Worm (Caenorhabditis elegans): ENCODE results near the gene clc-3.

The clc-3 gene

ce11 chrX:3362378-3362777 lies 12.2 kb downstream of the clc-3 start, which contains the start of gene dhs-26:
Gene dhs-26, minus strand, starts transcription at chrX:3362493.
- TF ChIP-seq klf-2 (GFP tag; conservative IDR thresholded peaks at IDR 0.05) (no peak), ref-1 (GFP tag; conservative IDR thresholded peaks at IDR 0.05) (no peak), T22C8.4 (GFP tag; IDR thresholded peaks at IDR 0.05) (no peak), ztf-29 (GFP tag; IDR thresholded peaks at IDR 0.05) (no peak), ztf-23 (GFP tag; IDR thresholded peaks at IDR 0.05) (no peak), tab-1 (GFP tag; IDR thresholded peaks at IDR 0.05) (no peak), cog-1 (tag; optimal IDR thresholded peaks at IDR 0.05) (no peak), flt-1 (GFP tag; IDR thresholded peaks at IDR 0.05) (no peak), med-1 (GFP tag; optimal IDR thresholded peaks at IDR 0.05; ENCODE audit: insufficient read depth) (no peak)

DNA sequence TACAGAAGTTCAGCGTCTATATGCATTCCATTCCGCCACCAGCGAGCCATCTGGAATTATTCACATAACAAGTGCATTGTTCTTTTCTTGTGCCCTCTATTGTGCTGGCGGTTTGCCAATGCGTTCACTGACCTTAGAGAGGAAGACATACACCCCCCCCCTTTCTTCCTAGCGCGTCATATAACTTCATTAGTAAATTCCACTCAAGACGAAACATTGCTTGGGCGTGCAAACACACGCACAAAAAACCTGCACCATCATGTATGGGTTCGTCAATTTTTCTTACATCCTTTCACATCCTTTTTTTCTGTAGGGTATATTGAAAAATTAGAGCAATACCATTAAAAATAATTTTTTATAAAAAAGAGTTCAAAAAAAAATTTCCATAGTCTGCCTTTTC lies 23.0 kb downstream of the clc-3 start, which contains the start of gene ZK816.1:
TSS of gene ZK816.1 (plus strand) at position 187 of the 400 bp plus-strand sequence.
- TF ChIP-seq T22C8.4 (GFP tag; IDR thresholded peaks at IDR 0.05) (no peak), flt-1 (GFP tag; IDR thresholded peaks at IDR 0.05) (no peak), ztf-23 (GFP tag; IDR thresholded peaks at IDR 0.05) (no peak), ztf-29 (GFP tag; IDR thresholded peaks at IDR 0.05) (no peak), cog-1 (tag; optimal IDR thresholded peaks at IDR 0.05) (no peak), klf-2 (GFP tag; conservative IDR thresholded peaks at IDR 0.05) (no peak), ref-1 (GFP tag; conservative IDR thresholded peaks at IDR 0.05) (no peak), med-1 (GFP tag; optimal IDR thresholded peaks at IDR 0.05; ENCODE audit: insufficient read depth) (no peak), tab-1 (GFP tag; IDR thresholded peaks at IDR 0.05) (no peak)

DNA sequence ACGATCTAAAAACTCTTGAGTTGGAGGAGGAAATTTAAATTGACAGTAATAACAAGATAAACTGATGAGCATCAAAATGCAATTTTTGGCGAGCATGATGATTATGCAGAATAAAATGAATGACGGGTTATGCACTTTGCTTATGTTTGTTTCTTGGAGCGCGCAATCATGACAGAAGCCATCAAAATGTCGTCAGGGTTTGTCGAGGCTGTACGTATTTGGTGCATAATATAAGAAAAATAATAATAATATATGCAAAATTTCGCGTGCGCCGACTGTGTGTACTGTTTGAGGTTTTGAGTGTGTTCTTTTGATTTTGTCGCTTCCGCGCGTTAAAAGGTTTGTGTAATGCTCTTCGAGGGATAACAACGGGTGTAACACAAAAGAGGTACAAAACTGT lies 24.2 kb downstream of the clc-3 start, which contains the start of gene nspg-4:
TSS of gene nspg-4 (minus strand) at position 101 of the 400 bp plus-strand sequence.
- TF ChIP-seq cog-1 (tag; optimal IDR thresholded peaks at IDR 0.05) (no peak), klf-2 (GFP tag; conservative IDR thresholded peaks at IDR 0.05) (no peak), T22C8.4 (GFP tag; IDR thresholded peaks at IDR 0.05) (no peak), flt-1 (GFP tag; IDR thresholded peaks at IDR 0.05) (no peak), tab-1 (GFP tag; IDR thresholded peaks at IDR 0.05) (no peak), ztf-29 (GFP tag; IDR thresholded peaks at IDR 0.05) (no peak), ztf-23 (GFP tag; IDR thresholded peaks at IDR 0.05) (no peak), med-1 (GFP tag; optimal IDR thresholded peaks at IDR 0.05; ENCODE audit: insufficient read depth) (no peak), ref-1 (GFP tag; conservative IDR thresholded peaks at IDR 0.05) (no peak)

- TF ChIP-seq klf-2 (GFP tag; conservative IDR thresholded peaks at IDR 0.05) (0 out of 2 replicates have a peak, but pooled peaks have one; percentile 43), tab-1 (GFP tag; IDR thresholded peaks at IDR 0.05) (peak; percentile 91), cog-1 (tag; optimal IDR thresholded peaks at IDR 0.05) (peak; percentile 20), flt-1 (GFP tag; IDR thresholded peaks at IDR 0.05) (peak; percentile 93), med-1 (GFP tag; optimal IDR thresholded peaks at IDR 0.05; ENCODE audit: insufficient read depth) (peak; percentile 9), T22C8.4 (GFP tag; IDR thresholded peaks at IDR 0.05) (peak; percentile 83), ztf-23 (GFP tag; IDR thresholded peaks at IDR 0.05) (peak; percentile 84), ztf-29 (GFP tag; IDR thresholded peaks at IDR 0.05) (peak; percentile 88), ref-1 (GFP tag; conservative IDR thresholded peaks at IDR 0.05) (peak; percentile 78)
These were observed 26.6 kb downstream of the clc-3 start, which contains the start of gene ZK816.3 for ce11 chrX:3347904-3348441. Gene ZK816.3, plus strand, starts transcription at chrX:3348391.

- no peak for TF ChIP-seq ztf-23 (GFP tag; IDR thresholded peaks at IDR 0.05)
- no peak for TF ChIP-seq ztf-29 (GFP tag; IDR thresholded peaks at IDR 0.05)
- no peak for TF ChIP-seq ref-1 (GFP tag; conservative IDR thresholded peaks at IDR 0.05)
- TF ChIP-seq med-1 (GFP tag; optimal IDR thresholded peaks at IDR 0.05; ENCODE audit: insufficient read depth), result no peak
- TF ChIP-seq T22C8.4 (GFP tag; IDR thresholded peaks at IDR 0.05), result no peak
- TF ChIP-seq klf-2 (GFP tag; conservative IDR thresholded peaks at IDR 0.05), result no peak
- no peak for TF ChIP-seq flt-1 (GFP tag; IDR thresholded peaks at IDR 0.05)
- TF ChIP-seq tab-1 (GFP tag; IDR thresholded peaks at IDR 0.05), result no peak
- TF ChIP-seq cog-1 (tag; optimal IDR thresholded peaks at IDR 0.05), result no peak
These were observed 30.8 kb downstream of the clc-3 start for ce11 chrX:3343620-3344197.

- TF ChIP-seq klf-2 (GFP tag; conservative IDR thresholded peaks at IDR 0.05) (no peak), ref-1 (GFP tag; conservative IDR thresholded peaks at IDR 0.05) (no peak), cog-1 (tag; optimal IDR thresholded peaks at IDR 0.05) (no peak), T22C8.4 (GFP tag; IDR thresholded peaks at IDR 0.05) (no peak), tab-1 (GFP tag; IDR thresholded peaks at IDR 0.05) (no peak), ztf-23 (GFP tag; IDR thresholded peaks at IDR 0.05) (no peak), flt-1 (GFP tag; IDR thresholded peaks at IDR 0.05) (no peak), med-1 (GFP tag; optimal IDR thresholded peaks at IDR 0.05; ENCODE audit: insufficient read depth) (no peak), ztf-29 (GFP tag; IDR thresholded peaks at IDR 0.05) (no peak)
These were observed 34.7 kb downstream of the clc-3 start for ce11 chrX:3339882-3340281.

DNA sequence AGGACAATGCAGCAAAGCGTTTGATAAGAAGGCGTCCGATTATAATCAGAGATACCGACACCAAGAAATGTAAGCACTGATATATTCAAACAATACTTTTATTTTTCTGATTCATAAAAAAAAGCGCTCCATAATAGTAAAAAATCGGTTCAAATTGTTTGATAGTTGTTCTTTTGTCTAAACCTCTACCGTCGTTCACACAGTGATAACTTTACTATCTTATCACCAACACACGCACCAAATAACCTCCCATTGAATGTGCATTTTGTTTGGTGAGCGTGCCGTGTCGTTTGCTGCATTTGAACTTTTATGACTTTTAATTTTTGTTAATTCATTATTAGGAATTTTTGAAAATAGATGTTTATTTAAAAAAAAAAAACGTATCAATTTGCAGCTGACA lies 40.4 kb downstream of the clc-3 start:
- TF ChIP-seq ref-1 (GFP tag; conservative IDR thresholded peaks at IDR 0.05), result no peak
- TF ChIP-seq klf-2 (GFP tag; conservative IDR thresholded peaks at IDR 0.05), result no peak
- TF ChIP-seq ztf-23 (GFP tag; IDR thresholded peaks at IDR 0.05), result no peak
- no peak for TF ChIP-seq ztf-29 (GFP tag; IDR thresholded peaks at IDR 0.05)
- TF ChIP-seq T22C8.4 (GFP tag; IDR thresholded peaks at IDR 0.05), result no peak
- TF ChIP-seq tab-1 (GFP tag; IDR thresholded peaks at IDR 0.05), result no peak
- no peak for TF ChIP-seq flt-1 (GFP tag; IDR thresholded peaks at IDR 0.05)
- no peak for TF ChIP-seq cog-1 (tag; optimal IDR thresholded peaks at IDR 0.05)
- TF ChIP-seq med-1 (GFP tag; optimal IDR thresholded peaks at IDR 0.05; ENCODE audit: insufficient read depth), result no peak

DNA sequence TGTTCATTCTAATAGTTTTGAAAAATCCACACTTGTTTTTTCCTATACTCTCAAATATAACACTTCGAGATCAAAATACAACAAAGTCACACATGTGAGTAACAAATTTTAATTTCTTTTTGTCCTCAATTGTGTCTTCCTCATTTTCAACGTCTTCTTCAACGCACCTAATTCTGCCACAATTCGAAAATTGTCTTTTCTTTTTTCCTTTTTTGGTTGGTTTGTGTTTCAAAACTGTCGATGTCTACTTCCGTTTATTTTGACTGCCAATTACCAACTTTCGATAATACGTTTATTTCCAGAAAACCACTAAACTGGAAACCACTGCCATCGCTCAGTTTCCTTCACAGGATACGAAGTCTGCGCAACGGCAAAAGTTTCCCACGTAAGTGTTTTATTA lies 41.7 kb downstream of the clc-3 start, which contains the start of gene F11D5.1:
TSS of gene F11D5.1 (plus strand) at position 301 of the 400 bp plus-strand sequence.
- TF ChIP-seq flt-1 (GFP tag; IDR thresholded peaks at IDR 0.05), result no peak
- no peak for TF ChIP-seq T22C8.4 (GFP tag; IDR thresholded peaks at IDR 0.05)
- TF ChIP-seq tab-1 (GFP tag; IDR thresholded peaks at IDR 0.05), result no peak
- TF ChIP-seq klf-2 (GFP tag; conservative IDR thresholded peaks at IDR 0.05), result no peak
- no peak for TF ChIP-seq ztf-29 (GFP tag; IDR thresholded peaks at IDR 0.05)
- TF ChIP-seq ztf-23 (GFP tag; IDR thresholded peaks at IDR 0.05), result no peak
- TF ChIP-seq med-1 (GFP tag; optimal IDR thresholded peaks at IDR 0.05; ENCODE audit: insufficient read depth), result no peak

- no peak for TF ChIP-seq ztf-29 (GFP tag; IDR thresholded peaks at IDR 0.05)
- TF ChIP-seq med-1 (GFP tag; optimal IDR thresholded peaks at IDR 0.05; ENCODE audit: insufficient read depth), result no peak
- TF ChIP-seq ref-1 (GFP tag; conservative IDR thresholded peaks at IDR 0.05), result no peak
- no peak for TF ChIP-seq cog-1 (tag; optimal IDR thresholded peaks at IDR 0.05)
- TF ChIP-seq tab-1 (GFP tag; IDR thresholded peaks at IDR 0.05), result no peak
- no peak for TF ChIP-seq ztf-23 (GFP tag; IDR thresholded peaks at IDR 0.05)
- no peak for TF ChIP-seq T22C8.4 (GFP tag; IDR thresholded peaks at IDR 0.05)
- TF ChIP-seq klf-2 (GFP tag; conservative IDR thresholded peaks at IDR 0.05), result no peak
- no peak for TF ChIP-seq flt-1 (GFP tag; IDR thresholded peaks at IDR 0.05)
These were observed 48.4 kb downstream of the clc-3 start, which contains the start of gene F11D5.6 for ce11 chrX:3326175-3326574. Gene F11D5.6, minus strand, starts transcription at chrX:3326275.

All from whole organism, midembryonic.